Worm (Caenorhabditis elegans) whole organism, mixed stage, embryonic: ENCODE measurements around the gene C56G2.4.

Source experiments
- ceh-43 ChIP-seq: fragments of 200-800 bp; sonication (Bioruptor generic); optimal IDR thresholded peaks from 2 replicates; lab custom pipeline; 2018; ENCODE audit warnings: mild to moderate bottlenecking, missing genetic modification characterization, moderate library complexity, missing compliant biosample characterization
- nhr-76 ChIP-seq: sonication (generic microtip); optimal IDR thresholded peaks from 2 replicates; lab custom pipeline; 2017; ENCODE audit warnings: missing biosample characterization, missing genetic modification characterization
- unc-62 ChIP-seq: fragments of 150-350 bp; optimal IDR thresholded peaks from 2 replicates; lab custom pipeline; 2014; ENCODE audit warnings: missing biosample characterization, missing genetic modification reagents, missing genetic modification characterization

DNA sequence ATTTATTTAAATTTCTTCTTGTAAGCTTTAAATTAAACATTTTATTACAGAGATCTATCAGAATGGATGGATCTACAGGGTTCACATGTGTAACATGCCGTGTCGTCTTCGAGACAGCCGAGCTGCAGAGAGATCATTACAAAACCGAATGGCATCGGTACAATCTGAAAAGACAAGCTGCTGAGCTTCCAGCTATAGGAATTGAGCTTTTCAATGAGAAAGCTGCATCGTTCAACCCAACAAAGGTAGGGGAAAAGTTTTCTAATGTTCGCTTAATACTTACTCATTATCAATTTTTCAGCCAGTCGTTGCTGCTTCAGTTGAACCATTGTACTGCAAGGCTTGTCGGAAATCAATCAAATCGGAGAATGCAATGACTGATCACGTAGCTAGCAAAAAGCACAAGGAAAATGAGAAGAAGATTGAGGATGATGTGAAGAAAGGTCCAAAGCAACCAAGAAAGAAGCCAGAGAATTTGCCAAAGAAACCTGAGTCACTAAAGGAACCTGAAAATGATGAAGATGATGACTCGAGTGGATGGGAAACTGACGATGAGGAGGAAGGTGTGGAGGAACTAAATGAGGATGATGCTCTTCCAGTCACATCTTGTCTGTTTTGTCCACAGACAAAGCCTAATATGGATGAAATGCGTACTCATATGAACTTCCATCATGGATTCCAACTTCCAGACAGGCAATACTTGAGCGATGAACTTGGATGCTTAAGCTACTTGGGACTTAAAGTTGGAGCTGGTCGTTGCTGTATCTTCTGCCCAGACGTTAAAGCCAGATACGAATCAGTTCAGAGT lies 50.3 kb downstream of the C56G2.4 start, which contains the start of gene znf-622:
- no peak for TF ChIP-seq ceh-43 (GFP tag; lab: Kevin White, UChicago)
- no peak for TF ChIP-seq nhr-76
- TF ChIP-seq unc-62 (GFP tag; lab: Kevin White, UChicago) = no peak
